Worm (Caenorhabditis elegans): ENCODE data around the gene mut-14.
"Not testable (repeated sequence)": the region's sequence is repeated elsewhere in the genome, so short reads cannot be mapped to it uniquely, and the experiment has no call there.

mut-14 gene

DNA sequence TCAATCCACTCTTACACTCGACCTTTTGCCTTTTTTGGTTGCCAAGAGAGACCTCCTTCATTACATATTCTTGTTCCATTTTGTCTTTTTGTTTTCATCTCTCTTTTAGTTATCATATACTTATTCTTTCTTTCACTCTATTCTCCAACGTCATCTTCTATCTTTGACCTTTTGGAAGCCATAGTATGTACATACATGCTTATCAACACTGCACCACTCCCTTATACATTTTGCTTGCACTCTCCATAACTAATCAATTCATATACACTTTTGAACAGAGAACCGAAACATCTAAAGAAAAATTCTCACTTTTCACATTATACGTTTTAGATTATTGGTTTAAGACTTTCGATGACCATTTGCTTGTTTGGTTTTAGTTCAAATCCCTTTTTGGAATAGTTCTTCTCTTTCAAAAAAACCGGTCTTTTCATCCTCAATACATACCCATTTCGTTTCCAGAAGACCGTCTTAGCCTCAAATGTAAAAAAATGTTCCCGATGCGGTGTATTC is 6.5 kb downstream of the mut-14 start, which contains the start of gene hex-2:
hex-2 (plus strand) TSS at position 460 of the 510 bp plus-strand sequence.
- TF ChIP-seq efl-1 (optimal IDR thresholded peaks at IDR 0.05) (no peak), efl-1 (GFP tag; optimal IDR thresholded peaks at IDR 0.05 in 1 of 2) (peak in 1 of 2 experiments; percentile 51), nhr-237 (tag; optimal IDR thresholded peaks at IDR 0.05) (no peak), elt-2 (tag; optimal IDR thresholded peaks at IDR 0.05) (peak; percentile 11)

- TF ChIP-seq lin-14 (GFP tag; optimal IDR thresholded peaks at IDR 0.05) (peak; percentile 62), fkh-8 (tag; optimal IDR thresholded peaks at IDR 0.05) (peak; percentile 78), snu-23 (GFP tag; optimal IDR thresholded peaks at IDR 0.05) (peak; percentile 8), nhr-85 (tag) (peak; percentile 47), nhr-71 (tag; optimal IDR thresholded peaks at IDR 0.05) (peak; percentile 12), mep-1 (tag; optimal IDR thresholded peaks at IDR 0.05) (no peak), F16B12.6 (tag; optimal IDR thresholded peaks at IDR 0.05) (no peak), lsy-2 (tag; optimal IDR thresholded peaks at IDR 0.05) (peak in 1 of 2 experiments; percentile 15)
Measured at ce11 chrV:5651905-5652304, 8.6 kb downstream of the mut-14 start.

ce11 chrV:5647359-5647758 is 13.1 kb downstream of the mut-14 start, which contains the start of gene C14C11.4:
TSS of gene C14C11.4 (plus strand) at chrV:5647610.
- TF ChIP-seq efl-1 (optimal IDR thresholded peaks at IDR 0.05) (no peak), efl-1 (GFP tag; optimal IDR thresholded peaks at IDR 0.05 in 1 of 2) (peak in 1 of 2 experiments; percentile 67), nhr-20 (tag; optimal IDR thresholded peaks at IDR 0.05) (no peak), elt-2 (tag; optimal IDR thresholded peaks at IDR 0.05) (peak; percentile 53)

- no peak for TF ChIP-seq fkh-4 (tag; optimal IDR thresholded peaks at IDR 0.05; ENCODE audit: borderline replicate concordance)
Measured at ce11 chrV:5644171-5644570, 16.3 kb downstream of the mut-14 start, which contains the start of gene srx-117. TSS of gene srx-117 (plus strand) at chrV:5644471.

DNA sequence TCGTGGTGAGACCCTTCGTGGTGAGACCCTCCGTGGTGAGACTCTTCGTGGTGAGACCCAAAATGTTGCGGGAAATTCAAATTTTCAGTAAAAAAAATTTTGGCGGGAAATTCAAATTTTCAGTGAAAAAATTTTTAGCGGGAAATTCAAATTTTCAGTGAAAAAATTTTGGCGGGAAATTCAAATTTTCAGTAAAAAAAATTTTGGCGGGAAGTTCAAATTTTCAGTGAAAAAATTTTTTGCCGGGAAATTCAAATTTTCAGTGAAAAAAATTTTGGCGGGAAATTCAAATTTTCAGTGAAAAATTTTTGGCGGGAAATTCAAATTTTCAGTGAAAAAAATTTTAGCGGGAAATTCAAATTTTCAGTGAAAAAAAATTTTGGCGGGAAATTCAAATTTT is 20.4 kb downstream of the mut-14 start:
- TF ChIP-seq unc-98 (GFP tag; IDR thresholded peaks at IDR 0.05), result peak; percentile 15; the same call in 1 of the 2 replicates
- TF ChIP-seq efl-1 (optimal IDR thresholded peaks at IDR 0.05), result not testable (repeated sequence)
- peak; percentile 34 to 62 for TF ChIP-seq efl-1 (GFP tag; optimal IDR thresholded peaks at IDR 0.05 in 1 of 2)

- TF ChIP-seq efl-1 (optimal IDR thresholded peaks at IDR 0.05), result no peak
- TF ChIP-seq efl-1 (GFP tag; optimal IDR thresholded peaks at IDR 0.05 in 1 of 2), result peak in 1 of 2 experiments; percentile 80
- no peak for TF ChIP-seq unc-30 (tag; optimal IDR thresholded peaks at IDR 0.05)
- no peak for TF ChIP-seq dpl-1 (GFP tag; optimal IDR thresholded peaks at IDR 0.05)
- peak; percentile 57 for TF ChIP-seq elt-2 (tag; optimal IDR thresholded peaks at IDR 0.05)
- TF ChIP-seq snu-23 (GFP tag; optimal IDR thresholded peaks at IDR 0.05), result no peak
- no peak for TF ChIP-seq aly-2 (tag; optimal IDR thresholded peaks at IDR 0.05)
- TF ChIP-seq nhr-19 (GFP tag; conservative IDR thresholded peaks at IDR 0.05), result no peak
- no peak for TF ChIP-seq sox-4 (tag; optimal IDR thresholded peaks at IDR 0.05)
- no peak for TF ChIP-seq ztf-11 (tag; optimal IDR thresholded peaks at IDR 0.05)
- no peak for TF ChIP-seq xbp-1 (tag; optimal IDR thresholded peaks at IDR 0.05)
- TF ChIP-seq hlh-4 (tag; optimal IDR thresholded peaks at IDR 0.05), result no peak
- no peak for TF ChIP-seq lin-15B (tag; optimal IDR thresholded peaks at IDR 0.05)
- TF ChIP-seq nhr-71 (tag; optimal IDR thresholded peaks at IDR 0.05), result no peak
- TF ChIP-seq nhr-20 (tag; optimal IDR thresholded peaks at IDR 0.05), result no peak
- TF ChIP-seq nhr-76 (tag; optimal IDR thresholded peaks at IDR 0.05), result no peak
- TF ChIP-seq egl-13 (tag; optimal IDR thresholded peaks at IDR 0.05), result no peak
Measured at ce11 chrV:5634445-5634844, 26.1 kb downstream of the mut-14 start.

ce11 chrV:5630792-5631191 is 29.7 kb downstream of the mut-14 start, which contains the start of gene acy-4:
TSS of gene acy-4 (minus strand) at chrV:5630892.
- TF ChIP-seq ceh-63 (GFP tag; optimal IDR thresholded peaks at IDR 0.05) (no peak), unc-98 (GFP tag; IDR thresholded peaks at IDR 0.05) (no peak), hlh-17 (GFP tag; optimal IDR thresholded peaks at IDR 0.05; ENCODE audit: borderline replicate concordance) (no peak)
